Fruit fly (Drosophila melanogaster) whole organism, wandering third instar larva: Measurements from ENCODE around the gene CG5877.
A peak's percentile ranks its signal among the peaks of the same experiment; 100 is the strongest.

ENCODE experiments used
- Dfd ChIP-seq: fragments of >200 bp; optimal IDR thresholded peaks from 2 replicates; lab custom pipeline; 2017; ENCODE audit warnings: missing biosample characterization, missing genetic modification characterization
- GATAd ChIP-seq: sonication (Bioruptor generic); optimal IDR thresholded peaks from 2 replicates; lab custom pipeline; 2016; ENCODE audit warnings: missing biosample characterization, missing genetic modification characterization
- HLH106 ChIP-seq: fragments of 200-800 bp; optimal IDR thresholded peaks from 3 replicates; lab custom pipeline; 2019; ENCODE audit warnings: missing biosample characterization, mild to moderate bottlenecking, missing genetic modification characterization, moderate library complexity
- Hnf4 ChIP-seq: fragments of 200-800 bp; sonication (Bioruptor generic); optimal IDR thresholded peaks from 2 replicates; lab custom pipeline; 2016; ENCODE audit warnings: missing biosample characterization, mild to moderate bottlenecking, missing genetic modification characterization
- Mio ChIP-seq: sonication (Bioruptor generic); optimal IDR thresholded peaks from 2 replicates; lab custom pipeline; 2016; ENCODE audit warnings: missing biosample characterization, missing genetic modification characterization
- N ChIP-seq: fragments of >200 bp; optimal IDR thresholded peaks from 2 replicates; lab custom pipeline; 2018; ENCODE audit warnings: missing biosample characterization, missing external identifiers, missing genetic modification characterization
- lola ChIP-seq: fragments of >200 bp; optimal IDR thresholded peaks from 2 replicates; lab custom pipeline; 2017; ENCODE audit warnings: missing biosample characterization, missing genetic modification characterization
- psq ChIP-seq: fragments of 200-800 bp; sonication (Bioruptor generic); optimal IDR thresholded peaks from 3 replicates; lab custom pipeline; 2017; ENCODE audit warnings: missing biosample characterization, mild to moderate bottlenecking, missing genetic modification characterization, moderate library complexity

- no peak for TF ChIP-seq lola (GFP tag; lab: Kevin White, UChicago)
- peak; percentile 98 for TF ChIP-seq Dfd (GFP tag; lab: Kevin White, UChicago)
- peak; percentile 20 for TF ChIP-seq HLH106 (tag; lab: Kevin White, UChicago)
- TF ChIP-seq psq: no peak
- TF ChIP-seq N (GFP tag; lab: Kevin White, UChicago): peak; percentile 46
- no peak for TF ChIP-seq Hnf4
- TF ChIP-seq GATAd (GFP tag; lab: Kevin White, UChicago): no peak
- no peak for TF ChIP-seq Mio
Measured at dm6 chrX:15312074-15312881, 19.4 kb downstream of the CG5877 start.
